Fruit fly (Drosophila melanogaster): ENCODE data around the gene CG11327.
A peak's percentile ranks its signal among the peaks of the same experiment; 100 is the strongest.

CG11327 gene

DNA sequence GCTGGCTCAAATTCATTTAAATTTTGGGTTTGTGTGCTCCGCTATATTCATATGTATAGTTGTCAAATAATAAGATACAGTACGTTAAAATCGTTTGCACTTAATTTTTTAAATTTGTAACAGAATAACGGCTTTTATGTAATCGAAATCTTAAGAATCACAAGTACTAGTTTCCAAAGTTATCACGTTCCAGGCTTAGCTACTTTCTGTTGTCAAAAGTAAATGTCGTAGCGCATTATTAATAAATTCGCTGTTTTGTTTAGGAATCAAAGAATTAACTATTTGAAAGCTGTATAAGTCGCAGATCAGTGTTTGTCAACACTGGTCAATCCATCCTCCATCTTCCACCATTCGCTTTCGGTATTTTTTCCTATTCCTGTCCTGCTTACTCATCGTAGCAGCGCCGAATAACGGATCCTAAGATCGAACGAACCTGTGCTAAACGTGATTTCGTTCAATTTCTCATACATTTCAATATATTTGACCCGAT, 22.9 kb downstream of the CG11327 start, which contains the start of the genes CG13771, CG34310 and cup:
TSS of gene CG13771 (minus strand) at position 51 of the 490 bp plus-strand sequence.
TSS of gene CG34310 (plus strand) at position 103 of the 490 bp plus-strand sequence.
TSS of gene cup (plus strand) at position 103 of the 490 bp plus-strand sequence.
- TF ChIP-seq cic (GFP tag; optimal IDR thresholded peaks at IDR 0.05), result no peak
- TF ChIP-seq CG12768 (GFP tag; optimal IDR thresholded peaks at IDR 0.05), result no peak
- no peak for TF ChIP-seq Clk (GFP tag; optimal IDR thresholded peaks at IDR 0.05)
- no peak for TF ChIP-seq CG5204 (GFP tag; optimal IDR thresholded peaks at IDR 0.05)
- TF ChIP-seq ovo (GFP tag; optimal IDR thresholded peaks at IDR 0.05), result peak; percentile 43
- no peak for TF ChIP-seq kay (GFP tag; ENCODE audit: borderline replicate concordance)

DNA sequence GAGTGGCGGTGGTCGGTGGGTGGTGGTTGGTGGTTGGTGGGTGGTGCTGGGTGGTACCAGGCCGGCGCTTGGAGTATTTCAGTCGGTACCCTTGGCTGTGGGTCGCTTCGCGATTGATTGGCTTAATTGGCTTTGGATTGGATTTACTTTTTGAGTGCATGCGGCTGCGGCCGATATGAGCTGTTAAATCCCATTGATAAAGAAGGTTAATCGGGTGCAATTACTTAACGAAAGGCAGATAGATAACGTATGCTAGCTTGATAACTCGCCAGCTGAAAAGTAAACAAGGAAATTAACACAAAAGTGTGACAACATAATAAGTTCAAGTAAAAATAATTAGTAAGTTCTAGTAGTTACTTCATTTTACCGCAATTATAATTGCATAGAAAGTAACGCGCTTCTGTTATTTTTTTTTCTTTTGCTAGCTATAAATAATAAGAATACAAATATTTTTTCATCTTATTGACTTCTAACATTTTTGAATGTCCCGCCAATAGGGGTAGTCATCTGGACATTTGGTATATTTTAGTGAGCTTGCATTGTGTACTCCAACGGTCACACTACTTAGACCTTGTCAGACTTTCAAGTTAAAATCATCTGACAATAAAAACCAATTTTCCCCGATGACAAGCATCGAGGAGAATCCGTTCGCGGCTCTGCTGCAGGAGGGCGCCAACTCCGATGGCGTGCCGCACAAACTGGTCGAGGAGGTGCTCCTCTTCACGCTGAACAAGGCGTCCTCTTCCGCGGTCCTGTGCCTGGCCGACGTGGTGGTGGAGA, 28.4 kb downstream of the CG11327 start, which contains the start of the genes CG31636 and Ube4A:
TSS of gene CG31636 (minus strand) at position 184 of the 780 bp plus-strand sequence.
TSS of gene Ube4A (plus strand) at position 549 of the 780 bp plus-strand sequence.
- no peak for TF ChIP-seq Clk (GFP tag; optimal IDR thresholded peaks at IDR 0.05)
- no peak for TF ChIP-seq kay (GFP tag; ENCODE audit: borderline replicate concordance)
- TF ChIP-seq cic (GFP tag; optimal IDR thresholded peaks at IDR 0.05), result peak; percentile 8
- TF ChIP-seq CG7045 (GFP tag; optimal IDR thresholded peaks at IDR 0.05), result no peak
- no peak for TF ChIP-seq CG7101 (tag; optimal IDR thresholded peaks at IDR 0.05)
- TF ChIP-seq bab1 (GFP tag; optimal IDR thresholded peaks at IDR 0.05), result no peak

- no peak for TF ChIP-seq Hr96 (GFP tag; optimal IDR thresholded peaks at IDR 0.05)
- TF ChIP-seq cnc (optimal IDR thresholded peaks at IDR 0.05), result no peak
- TF ChIP-seq CG14711 (tag; optimal IDR thresholded peaks at IDR 0.05), result no peak
- no peak for TF ChIP-seq tj (GFP tag; optimal IDR thresholded peaks at IDR 0.05)
- no peak for TF ChIP-seq Clk (GFP tag; optimal IDR thresholded peaks at IDR 0.05)
- TF ChIP-seq Mnt (GFP tag; optimal IDR thresholded peaks at IDR 0.05), result no peak
- TF ChIP-seq CG7045 (GFP tag; optimal IDR thresholded peaks at IDR 0.05), result no peak
- TF ChIP-seq cic (GFP tag; optimal IDR thresholded peaks at IDR 0.05), result no peak
- no peak for TF ChIP-seq kay (GFP tag; ENCODE audit: borderline replicate concordance)
- no peak for TF ChIP-seq ovo (GFP tag; optimal IDR thresholded peaks at IDR 0.05)
Measured at dm6 chr2L:6656264-6656676, 30.2 kb downstream of the CG11327 start, which contains the start of gene CG31633. Gene CG31633 (minus strand): TSS chr2L:6656321.

- no peak for TF ChIP-seq Clk (GFP tag; optimal IDR thresholded peaks at IDR 0.05)
- TF ChIP-seq CG5204 (GFP tag; optimal IDR thresholded peaks at IDR 0.05), result no peak
- TF ChIP-seq CG1620 (GFP tag; optimal IDR thresholded peaks at IDR 0.05), result peak; percentile 8
- TF ChIP-seq Mnt (GFP tag; optimal IDR thresholded peaks at IDR 0.05), result no peak
- TF ChIP-seq kay (GFP tag; ENCODE audit: borderline replicate concordance), result no peak
- peak; percentile 0 for TF ChIP-seq cic (GFP tag; optimal IDR thresholded peaks at IDR 0.05)
- peak; percentile 60 for TF ChIP-seq CG14711 (tag; optimal IDR thresholded peaks at IDR 0.05)
- TF ChIP-seq pad (GFP tag; optimal IDR thresholded peaks at IDR 0.05), result peak; percentile 9
- TF ChIP-seq Hr96 (GFP tag; optimal IDR thresholded peaks at IDR 0.05), result no peak
- TF ChIP-seq tj (GFP tag; optimal IDR thresholded peaks at IDR 0.05), result peak; percentile 98
- no peak for TF ChIP-seq CG33017 (tag; optimal IDR thresholded peaks at IDR 0.05)
- peak; percentile 46 for TF ChIP-seq bab1 (GFP tag; optimal IDR thresholded peaks at IDR 0.05)
- peak; percentile 10 for TF ChIP-seq CG7045 (GFP tag; optimal IDR thresholded peaks at IDR 0.05)
- TF ChIP-seq CG11617 (GFP tag; optimal IDR thresholded peaks at IDR 0.05), result no peak
- no peak for TF ChIP-seq ovo (GFP tag; optimal IDR thresholded peaks at IDR 0.05)
- TF ChIP-seq CG12768 (GFP tag; optimal IDR thresholded peaks at IDR 0.05), result no peak
- no peak for TF ChIP-seq cnc (optimal IDR thresholded peaks at IDR 0.05)
- TF ChIP-seq Crg-1 (GFP tag; optimal IDR thresholded peaks at IDR 0.05), result no peak
- TF ChIP-seq toe (GFP tag; optimal IDR thresholded peaks at IDR 0.05), result no peak
- peak; percentile 32 for TF ChIP-seq CG7101 (tag; optimal IDR thresholded peaks at IDR 0.05)
Measured at dm6 chr2L:6649085-6649754, 37.3 kb downstream of the CG11327 start, which contains the start of the genes CG31635 and Tango1. Gene CG31635 (minus strand): TSS chr2L:6649114. Gene Tango1 (plus strand): TSS chr2L:6649388.

DNA sequence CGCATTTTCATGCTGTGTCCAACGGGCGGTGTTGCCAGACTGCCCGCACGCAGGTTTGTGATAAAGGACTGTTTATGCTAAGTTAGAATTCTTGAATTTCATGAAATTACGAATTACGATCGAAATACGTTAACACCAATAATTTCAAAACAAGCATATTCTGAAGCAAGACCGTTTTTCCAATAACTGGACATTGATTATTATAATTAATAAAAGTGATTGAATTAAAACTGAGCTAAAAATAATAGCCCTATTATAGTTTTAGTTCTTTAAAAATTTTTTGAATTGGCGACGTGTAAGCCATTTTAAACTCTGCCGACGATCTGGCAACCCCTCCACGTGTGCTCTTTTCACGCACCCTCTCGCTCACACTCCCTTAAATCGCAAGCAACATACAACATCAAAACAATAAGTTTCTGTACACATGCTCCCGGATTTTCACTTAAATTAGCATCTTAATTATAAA, 38.3 kb downstream of the CG11327 start:
- TF ChIP-seq pad (GFP tag; optimal IDR thresholded peaks at IDR 0.05) (peak; percentile 78), Mnt (GFP tag; optimal IDR thresholded peaks at IDR 0.05) (peak; percentile 83), Crg-1 (GFP tag; optimal IDR thresholded peaks at IDR 0.05) (peak; percentile 91), cnc (optimal IDR thresholded peaks at IDR 0.05) (no peak), kay (GFP tag; ENCODE audit: borderline replicate concordance) (no peak), tj (GFP tag; optimal IDR thresholded peaks at IDR 0.05) (peak; percentile 79), CG11617 (GFP tag; optimal IDR thresholded peaks at IDR 0.05) (peak; percentile 95), bab1 (GFP tag; optimal IDR thresholded peaks at IDR 0.05) (peak; percentile 91), Clk (GFP tag; optimal IDR thresholded peaks at IDR 0.05) (peak; percentile 88), CG5204 (GFP tag; optimal IDR thresholded peaks at IDR 0.05) (no peak), CG7101 (tag; optimal IDR thresholded peaks at IDR 0.05) (peak; percentile 92), CG1620 (GFP tag; optimal IDR thresholded peaks at IDR 0.05) (peak; percentile 82), CG14711 (tag; optimal IDR thresholded peaks at IDR 0.05) (peak; percentile 85), ovo (GFP tag; optimal IDR thresholded peaks at IDR 0.05) (peak; percentile 88), toe (GFP tag; optimal IDR thresholded peaks at IDR 0.05) (no peak), CG33017 (tag; optimal IDR thresholded peaks at IDR 0.05) (peak; percentile 93), Hr96 (GFP tag; optimal IDR thresholded peaks at IDR 0.05) (no peak), CG7045 (GFP tag; optimal IDR thresholded peaks at IDR 0.05) (peak; percentile 97), CG12768 (GFP tag; optimal IDR thresholded peaks at IDR 0.05) (peak; percentile 94), cic (GFP tag; optimal IDR thresholded peaks at IDR 0.05) (peak; percentile 64)
